Fruit fly (Drosophila melanogaster) whole organism, embryonic: ENCODE measurements around the gene Polr3E.

Experiments used
- Ada2b ChIP-seq: fragments of 200-800 bp; sonication (Bioruptor generic); IDR thresholded peaks from 2 replicates; pipeline ENCODE4 v1.3.6; 2022; ENCODE audit warnings: missing biosample characterization, missing genetic modification characterization
- CG10274 ChIP-seq: fragments of 200-800 bp; sonication (Bioruptor generic); optimal IDR thresholded peaks from 3 replicates; lab custom pipeline; 2017; ENCODE audit warnings: missing biosample characterization, mild to moderate bottlenecking, missing genetic modification characterization
- CG13123 ChIP-seq: fragments of 200-800 bp; sonication (Bioruptor generic); optimal IDR thresholded peaks from 2 replicates; lab custom pipeline; 2016; ENCODE audit warnings: missing biosample characterization, missing genetic modification characterization
- CG14014 ChIP-seq: fragments of 200-800 bp; sonication (Bioruptor generic); IDR thresholded peaks from 2 replicates; pipeline ENCODE4 v1.3.6; 2022; ENCODE audit warnings: missing biosample characterization, missing genetic modification characterization
- CG15073 ChIP-seq: fragments of 200-800 bp; sonication (Bioruptor generic); optimal IDR thresholded peaks from 2 replicates; lab custom pipeline; 2016; ENCODE audit warnings: missing biosample characterization, missing genetic modification characterization
- CG15479 ChIP-seq: fragments of 200-800 bp; sonication (Bioruptor generic); optimal IDR thresholded peaks from 3 replicates; lab custom pipeline; 2019; ENCODE audit warnings: missing biosample characterization, mild to moderate bottlenecking, missing genetic modification characterization, moderate library complexity
- CG15601 ChIP-seq: fragments of 200-800 bp; sonication (Bioruptor generic); optimal IDR thresholded peaks from 3 replicates; lab custom pipeline; 2019; ENCODE audit warnings: missing biosample characterization, mild to moderate bottlenecking, missing genetic modification characterization, moderate library complexity
- CG17359 ChIP-seq: fragments of 200-800 bp; sonication (Bioruptor generic); optimal IDR thresholded peaks from 3 replicates; lab custom pipeline; 2018; ENCODE audit warnings: missing biosample characterization, mild to moderate bottlenecking, missing genetic modification characterization, moderate library complexity
- CG18599 ChIP-seq: fragments of 200-800 bp; sonication (Bioruptor generic); optimal IDR thresholded peaks from 3 replicates; lab custom pipeline; 2017; ENCODE audit warnings: missing biosample characterization, missing genetic modification characterization, mild to moderate bottlenecking, moderate library complexity, missing genetic modification reagents
- CG3838 ChIP-seq: fragments of 200-800 bp; sonication (Bioruptor generic); optimal IDR thresholded peaks from 3 replicates; lab custom pipeline; 2016; ENCODE audit warnings: missing biosample characterization, missing genetic modification characterization
- CG7963 ChIP-seq: fragments of 200-800 bp; sonication (Bioruptor generic); IDR thresholded peaks from 3 replicates; pipeline ENCODE4 v1.3.6; 2022; ENCODE audit warnings: missing biosample characterization, missing genetic modification characterization; ENCODE audit not compliant: partially characterized antibody
- CG9797 ChIP-seq: fragments of 200-800 bp; sonication (Bioruptor generic); optimal IDR thresholded peaks from 3 replicates; lab custom pipeline; 2018; ENCODE audit warnings: missing biosample characterization, mild to moderate bottlenecking, missing genetic modification characterization
- CG9817 ChIP-seq: fragments of 200-800 bp; sonication (Bioruptor generic); optimal IDR thresholded peaks from 2 replicates; lab custom pipeline; 2018; ENCODE audit warnings: missing biosample characterization, mild to moderate bottlenecking, missing genetic modification characterization, moderate library complexity
- CoRest ChIP-seq: fragments of 200-800 bp; sonication (Bioruptor generic); optimal IDR thresholded peaks from 3 replicates; lab custom pipeline; 2018; ENCODE audit warnings: missing biosample characterization, mild to moderate bottlenecking, missing genetic modification characterization, moderate library complexity
- Eip74EF ChIP-seq, 2 experiments: fragments of 200-800 bp in 1 of 2; fragments of >200 bp in 1 of 2; sonication (Bioruptor generic) in 1 of 2; optimal IDR thresholded peaks; 2 replicates each; lab custom pipeline; 2017 to 2019; ENCODE audit warnings: missing biosample characterization in 2 of 2, missing genetic modification characterization in 2 of 2, mild to moderate bottlenecking in 1 of 2, moderate library complexity in 1 of 2
- HLH4C ChIP-seq: fragments of 200-800 bp; sonication (Bioruptor generic); IDR thresholded peaks from 3 replicates; pipeline ENCODE4 v1.3.6; 2022; ENCODE audit warnings: missing biosample characterization, missing genetic modification characterization; ENCODE audit not compliant: partially characterized antibody
- Hey ChIP-seq: fragments of 200-800 bp; sonication (Bioruptor generic); optimal IDR thresholded peaks from 3 replicates; lab custom pipeline; 2018; ENCODE audit warnings: missing biosample characterization, mild to moderate bottlenecking, missing genetic modification characterization
- Hr39 ChIP-seq: fragments of >200 bp; optimal IDR thresholded peaks from 2 replicates; lab custom pipeline; 2017
- Lim3 ChIP-seq: fragments of 200-800 bp; sonication (Bioruptor generic); IDR thresholded peaks from 2 replicates; pipeline ENCODE4 v1.3.6; 2022; ENCODE audit warnings: missing biosample characterization, missing genetic modification characterization
- Myb ChIP-seq: fragments of 200-800 bp; sonication (Bioruptor generic); optimal IDR thresholded peaks from 2 replicates; lab custom pipeline; 2016; ENCODE audit warnings: missing biosample characterization, missing genetic modification characterization
- NK7.1 ChIP-seq: fragments of 200-800 bp; sonication (Bioruptor generic); optimal IDR thresholded peaks from 3 replicates; lab custom pipeline; 2016; ENCODE audit warnings: missing biosample characterization, missing genetic modification characterization
- Nf-YA ChIP-seq: fragments of 200-800 bp; sonication (Bioruptor generic); IDR thresholded peaks from 2 replicates; pipeline ENCODE4 v1.3.6; 2022; ENCODE audit warnings: missing biosample characterization, missing genetic modification characterization
- Ravus ChIP-seq: fragments of 200-800 bp; sonication (Bioruptor generic); IDR thresholded peaks from 2 replicates; pipeline ENCODE4 v1.3.6; 2022; ENCODE audit warnings: missing biosample characterization, missing genetic modification characterization
- Side ChIP-seq: fragments of 200-800 bp; sonication (Bioruptor generic); optimal IDR thresholded peaks from 2 replicates; lab custom pipeline; 2016; ENCODE audit warnings: missing biosample characterization, missing genetic modification characterization
- ase ChIP-seq: fragments of 200-800 bp; sonication (Bioruptor generic); IDR thresholded peaks from 3 replicates; pipeline ENCODE4 v1.3.6; 2022; ENCODE audit warnings: missing biosample characterization, missing genetic modification characterization
- bigmax ChIP-seq: fragments of 200-800 bp; sonication (Bioruptor generic); optimal IDR thresholded peaks from 2 replicates; lab custom pipeline; 2018; ENCODE audit warnings: missing biosample characterization, mild to moderate bottlenecking, missing genetic modification characterization
- btn ChIP-seq: fragments of 200-800 bp; sonication (Bioruptor generic); optimal IDR thresholded peaks from 2 replicates; lab custom pipeline; 2016; ENCODE audit warnings: missing biosample characterization, missing genetic modification characterization
- crol ChIP-seq: fragments of 200-800 bp; sonication (Bioruptor generic); IDR thresholded peaks from 2 replicates; pipeline ENCODE4 v1.3.6; 2022; ENCODE audit warnings: missing biosample characterization, missing genetic modification characterization
- dan ChIP-seq: fragments of 200-800 bp; sonication (Bioruptor generic); IDR thresholded peaks from 2 replicates; pipeline ENCODE4 v1.3.6; 2022; ENCODE audit warnings: missing biosample characterization, missing genetic modification characterization
- esg ChIP-seq: fragments of 200-800 bp; sonication (Bioruptor generic); conservative IDR thresholded peaks from 2 replicates; pipeline ENCODE4 v1.3.6; 2022; ENCODE audit warnings: missing biosample characterization, missing genetic modification characterization
- gce ChIP-seq: fragments of 200-800 bp; sonication (Bioruptor generic); IDR thresholded peaks from 3 replicates; pipeline ENCODE4 v1.3.6; 2022; ENCODE audit warnings: missing biosample characterization, missing genetic modification characterization
- gfzf ChIP-seq: fragments of 200-800 bp; sonication (Bioruptor generic); optimal IDR thresholded peaks from 2 replicates; lab custom pipeline; 2016; ENCODE audit warnings: missing biosample characterization, mild to moderate bottlenecking, missing genetic modification characterization, moderate library complexity
- ham ChIP-seq: fragments of 200-800 bp; sonication (Bioruptor generic); IDR thresholded peaks from 2 replicates; pipeline ENCODE4 v1.3.6; 2022; ENCODE audit warnings: missing biosample characterization, missing genetic modification characterization
- klu ChIP-seq: fragments of 200-800 bp; sonication (Bioruptor generic); IDR thresholded peaks from 2 replicates; pipeline ENCODE4 v1.3.6; 2022; ENCODE audit warnings: missing biosample characterization, missing genetic modification characterization
- lmd ChIP-seq: fragments of 200-800 bp; sonication (Bioruptor generic); IDR thresholded peaks from 2 replicates; pipeline ENCODE4 v1.3.6; 2022; ENCODE audit warnings: missing biosample characterization, missing genetic modification characterization
- maf-S ChIP-seq: fragments of 200-800 bp; sonication (Bioruptor generic); optimal IDR thresholded peaks from 2 replicates; lab custom pipeline; 2016; ENCODE audit warnings: missing biosample characterization, missing genetic modification characterization
- otp ChIP-seq: fragments of 200-800 bp; sonication (Bioruptor generic); IDR thresholded peaks from 3 replicates; pipeline ENCODE4, ENCODE4 v1.3.6; 2022; ENCODE audit warnings: missing biosample characterization, missing genetic modification characterization
- pb ChIP-seq: fragments of 200-800 bp; sonication (Bioruptor generic); optimal IDR thresholded peaks from 3 replicates; lab custom pipeline; 2016; ENCODE audit warnings: missing biosample characterization, missing genetic modification characterization
- pfk ChIP-seq: fragments of 200-800 bp; sonication (Bioruptor generic); optimal IDR thresholded peaks from 2 replicates; lab custom pipeline; 2018; ENCODE audit warnings: missing biosample characterization, mild to moderate bottlenecking, missing genetic modification characterization, moderate library complexity
- pita ChIP-seq: fragments of 200-800 bp; sonication (Bioruptor generic); optimal IDR thresholded peaks from 2 replicates; lab custom pipeline; 2017; ENCODE audit warnings: missing biosample characterization, mild to moderate bottlenecking, missing genetic modification characterization
- pzg ChIP-seq: fragments of 200-800 bp; sonication (Bioruptor generic); optimal IDR thresholded peaks from 3 replicates; lab custom pipeline; 2018; ENCODE audit warnings: missing biosample characterization, mild to moderate bottlenecking, missing genetic modification characterization, moderate library complexity
- rib ChIP-seq: fragments of 200-800 bp; sonication (Bioruptor generic); IDR thresholded peaks from 2 replicates; pipeline ENCODE4 v1.3.6; 2022; ENCODE audit warnings: missing biosample characterization, missing genetic modification characterization
- slbo ChIP-seq: fragments of 200-800 bp; sonication (Bioruptor generic); IDR thresholded peaks from 2 replicates; pipeline ENCODE4 v1.3.6; 2022; ENCODE audit warnings: missing biosample characterization, missing genetic modification characterization
- sob ChIP-seq: fragments of 200-800 bp; sonication (Bioruptor generic); IDR thresholded peaks from 2 replicates; pipeline ENCODE4 v1.3.6; 2022; ENCODE audit warnings: missing biosample characterization, missing genetic modification characterization
- stc ChIP-seq: fragments of 200-800 bp; sonication (Bioruptor generic); IDR thresholded peaks from 2 replicates; pipeline ENCODE4 v1.3.6; 2022; ENCODE audit warnings: missing biosample characterization, missing genetic modification characterization
- tio ChIP-seq: fragments of 200-800 bp; sonication (Bioruptor generic); optimal IDR thresholded peaks from 2 replicates; lab custom pipeline; 2017; ENCODE audit warnings: missing biosample characterization, missing genetic modification characterization, inconsistent platforms
- trem ChIP-seq: fragments of 200-800 bp; optimal IDR thresholded peaks from 3 replicates; lab custom pipeline; 2019; ENCODE audit warnings: missing biosample characterization, mild to moderate bottlenecking, missing genetic modification characterization, moderate library complexity
- twi ChIP-seq: fragments of 200-800 bp; optimal IDR thresholded peaks from 2 replicates; lab custom pipeline; 2019; ENCODE audit warnings: missing biosample characterization, mild to moderate bottlenecking, missing genetic modification characterization, moderate library complexity
- zen2 ChIP-seq: fragments of 200-800 bp; sonication (Bioruptor generic); IDR thresholded peaks from 3 replicates; pipeline ENCODE4 v1.3.6; 2022; ENCODE audit warnings: missing biosample characterization, missing genetic modification characterization; ENCODE audit not compliant: partially characterized antibody

Polr3E gene

DNA sequence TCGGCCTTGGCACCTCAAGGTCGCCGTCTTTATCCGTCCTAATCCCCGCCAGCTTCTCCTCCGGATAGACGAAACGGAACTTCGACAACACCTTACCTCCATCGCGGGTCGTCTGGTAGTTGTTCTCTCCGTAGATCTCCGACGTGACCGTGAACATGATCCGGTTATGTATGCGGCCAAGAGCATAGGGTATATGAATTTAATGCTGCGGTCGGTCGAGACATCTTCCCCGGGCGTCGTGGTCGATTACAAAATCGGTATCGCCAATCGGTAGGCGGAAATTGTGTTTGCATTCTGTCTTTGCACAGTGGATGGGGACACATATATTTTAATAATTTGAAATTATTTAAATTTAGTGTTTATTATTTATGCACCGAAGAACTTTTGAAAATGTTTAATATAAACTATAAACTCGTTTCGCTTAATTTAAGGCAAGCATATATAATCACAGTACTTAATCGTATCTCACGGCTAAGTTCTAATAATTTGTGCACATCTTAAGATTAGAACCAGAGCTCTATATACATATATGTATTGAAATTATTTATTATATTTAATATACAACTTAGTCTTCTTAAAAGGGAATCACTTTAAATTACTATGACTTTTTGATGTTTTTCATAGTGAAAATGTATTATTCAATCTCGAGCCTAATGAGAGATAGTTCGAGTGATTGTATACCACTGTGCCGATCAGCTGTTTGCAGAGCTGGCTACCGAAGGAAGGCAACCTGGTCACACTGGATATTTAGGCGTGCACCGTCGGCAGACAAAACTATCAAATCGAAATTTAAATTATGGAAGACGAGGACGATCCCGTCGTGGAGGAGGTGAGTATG is at the start of gene Polr3E, which contains the start of gene CG10584 (continued):
- peak; percentile 67 for TF ChIP-seq rib (GFP tag; lab: Robert Waterston, UW)
- no peak for TF ChIP-seq pita (GFP tag; lab: Kevin White, UChicago)
- TF ChIP-seq gfzf (GFP tag; lab: Kevin White, UChicago), result peak; percentile 58
- TF ChIP-seq CG9817 (tag; lab: Kevin White, UChicago), result peak; percentile 93
- peak; percentile 70 for TF ChIP-seq CG10274
- peak; percentile 6 for TF ChIP-seq pb (GFP tag; lab: Kevin White, UChicago)
- TF ChIP-seq CG15073 (GFP tag; lab: Kevin White, UChicago), result no peak
- peak; percentile 57; the same call in 2 of the 3 replicates for TF ChIP-seq otp (GFP tag; lab: Robert Waterston, UW)
- peak; percentile 33 for TF ChIP-seq Hey (tag; lab: Kevin White, UChicago)
- TF ChIP-seq Side (GFP tag; lab: Kevin White, UChicago), result peak; percentile 28
- peak; percentile 76; the same call in 1 of the 2 replicates for TF ChIP-seq CG14014
- peak; percentile 50 for TF ChIP-seq pfk (GFP tag; lab: Kevin White, UChicago)
- peak; percentile 58 for TF ChIP-seq CG15479 (GFP tag; lab: Kevin White, UChicago)
- TF ChIP-seq tio (GFP tag; lab: Kevin White, UChicago), result peak; percentile 93
- peak; percentile 97 for TF ChIP-seq CoRest (tag; lab: Kevin White, UChicago)
- peak; percentile 65; the same call in 1 of the 2 replicates for TF ChIP-seq Ada2b (GFP tag; lab: Robert Waterston, UW)
- peak; percentile 56 for TF ChIP-seq pzg (GFP tag; lab: Kevin White, UChicago)
- TF ChIP-seq twi (tag; lab: Kevin White, UChicago), result peak; percentile 90
- TF ChIP-seq slbo, result peak; percentile 83
- TF ChIP-seq CG7963 (GFP tag; lab: Robert Waterston, UW), result no peak
- peak; percentile 80 for TF ChIP-seq CG13123 (GFP tag; lab: Kevin White, UChicago)
- TF ChIP-seq maf-S (GFP tag; lab: Kevin White, UChicago), result peak; percentile 33
- TF ChIP-seq Ravus (GFP tag; lab: Robert Waterston, UW), result peak; percentile 48
- TF ChIP-seq NK7.1, result peak; percentile 23
- no peak for TF ChIP-seq crol (GFP tag; lab: Robert Waterston, UW)
- TF ChIP-seq CG15601 (tag; lab: Kevin White, UChicago), result peak; percentile 93
- 0 out of 2 replicates have a peak, but pooled peaks have one; percentile 50 for TF ChIP-seq Lim3
- TF ChIP-seq esg (GFP tag; lab: Robert Waterston, UW), result peak; percentile 85
- TF ChIP-seq stc (GFP tag; lab: Robert Waterston, UW), result peak; percentile 64
- TF ChIP-seq Eip74EF (GFP tag; optimal IDR thresholded peaks at IDR 0.05; lab: Kevin White, UChicago), result peak in 1 of 2 experiments; percentile 94
- TF ChIP-seq HLH4C (GFP tag; lab: Robert Waterston, UW), result peak; percentile 52; the same call in 2 of the 3 replicates
- TF ChIP-seq trem (tag; lab: Kevin White, UChicago), result peak; percentile 88
- TF ChIP-seq dan, result no peak
- TF ChIP-seq CG18599 (GFP tag; lab: Kevin White, UChicago), result peak; percentile 94
- TF ChIP-seq bigmax (GFP tag; lab: Kevin White, UChicago), result no peak
- no peak for TF ChIP-seq Hr39 (lab: Kevin White, UChicago)
- TF ChIP-seq Nf-YA, result 0 out of 2 replicates have a peak, but pooled peaks have one; percentile 33
- TF ChIP-seq lmd (GFP tag; lab: Robert Waterston, UW), result peak; percentile 89
- no peak for TF ChIP-seq ham (GFP tag; lab: Robert Waterston, UW)
- TF ChIP-seq CG3838 (GFP tag; lab: Kevin White, UChicago), result peak; percentile 59
- no peak for TF ChIP-seq gce (GFP tag; lab: Robert Waterston, UW)
- TF ChIP-seq zen2 (GFP tag; lab: Robert Waterston, UW), result no peak
- TF ChIP-seq CG9797, result peak; percentile 78
- TF ChIP-seq btn (GFP tag; lab: Kevin White, UChicago), result no peak
- peak; percentile 80; the same call in 1 of the 2 replicates for TF ChIP-seq sob (GFP tag; lab: Robert Waterston, UW)
- TF ChIP-seq ase (GFP tag; lab: Robert Waterston, UW), result peak; percentile 75; the same call in 1 of the 3 replicates
- peak; percentile 75 for TF ChIP-seq klu (GFP tag; lab: Robert Waterston, UW)
- TF ChIP-seq CG17359 (tag; lab: Kevin White, UChicago), result peak; percentile 93
- TF ChIP-seq Myb (GFP tag; lab: Kevin White, UChicago), result peak; percentile 19
